Worm (Caenorhabditis elegans): ENCODE data around the gene C29H12.6.

DNA sequence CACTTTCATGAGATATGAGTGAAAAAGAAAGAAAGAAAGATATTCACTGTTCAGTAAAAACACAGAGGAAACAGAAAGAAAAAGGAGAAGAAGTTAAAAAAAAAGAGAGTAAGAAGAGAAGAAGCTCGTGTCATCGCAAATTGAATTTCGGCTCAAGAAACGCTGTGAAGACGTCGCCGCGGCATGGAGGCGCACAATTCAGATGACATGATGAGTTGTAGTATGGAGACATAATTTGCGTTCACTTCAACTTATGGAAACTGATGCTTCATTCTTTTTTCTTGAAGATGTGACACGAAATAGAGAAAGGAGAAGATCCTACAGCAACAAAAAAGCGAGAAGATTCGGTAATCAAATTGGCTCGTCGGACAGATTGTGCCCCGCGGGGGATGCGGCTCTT, 30.3 kb upstream of the C29H12.6 start:
- TF ChIP-seq ama-1 (optimal IDR thresholded peaks at IDR 0.05) (no peak), F13H6.1 (tag; optimal IDR thresholded peaks at IDR 0.05) (no peak), unc-86 (tag; optimal IDR thresholded peaks at IDR 0.05) (no peak), fax-1 (tag; optimal IDR thresholded peaks at IDR 0.05) (no peak), nhr-232 (tag; optimal IDR thresholded peaks at IDR 0.05) (no peak), ets-4 (tag; optimal IDR thresholded peaks at IDR 0.05) (no peak), lin-11 (tag; optimal IDR thresholded peaks at IDR 0.05) (no peak)

Measured in whole organism, late embryonic.